Worm (Caenorhabditis elegans) whole organism, mixed stage, embryonic: ENCODE data around the gene cyp-34A9.

ENCODE experiments used
- ceh-43 ChIP-seq: fragments of 200-800 bp; sonication (Bioruptor generic); optimal IDR thresholded peaks from 2 replicates; lab custom pipeline; 2018; ENCODE audit warnings: mild to moderate bottlenecking, missing genetic modification characterization, moderate library complexity, missing compliant biosample characterization
- lsy-2 ChIP-seq: fragments of 150-350 bp; optimal IDR thresholded peaks from 2 replicates; lab custom pipeline; 2014; ENCODE audit warnings: missing biosample characterization, missing genetic modification characterization
- mab-5 ChIP-seq: fragments of 150-350 bp; optimal IDR thresholded peaks from 2 replicates; lab custom pipeline; 2014; ENCODE audit warnings: missing biosample characterization, missing genetic modification characterization
- mep-1 ChIP-seq: fragments of 150-350 bp; optimal IDR thresholded peaks from 2 replicates; lab custom pipeline; 2017; ENCODE audit warnings: missing biosample characterization, missing genetic modification reagents, missing genetic modification characterization, inconsistent platforms
- nhr-76 ChIP-seq: sonication (generic microtip); optimal IDR thresholded peaks from 2 replicates; lab custom pipeline; 2017; ENCODE audit warnings: missing biosample characterization, missing genetic modification characterization
- snpc-4 ChIP-seq: fragments of 150-350 bp; optimal IDR thresholded peaks from 2 replicates; lab custom pipeline; 2014; ENCODE audit warnings: missing biosample characterization, missing genetic modification characterization
- unc-120 ChIP-seq: sonication (generic microtip); optimal IDR thresholded peaks from 2 replicates; lab custom pipeline; 2017; ENCODE audit warnings: missing genetic modification characterization, missing compliant biosample characterization; ENCODE audit not compliant: poor library complexity, severe bottlenecking
- unc-39 ChIP-seq: fragments of 150-350 bp; optimal IDR thresholded peaks from 2 replicates; lab custom pipeline; 2014; ENCODE audit warnings: missing biosample characterization, missing genetic modification characterization
- ztf-11 ChIP-seq: fragments of 150-350 bp; optimal IDR thresholded peaks from 2 replicates; lab custom pipeline; 2014; ENCODE audit warnings: missing biosample characterization, missing genetic modification characterization

DNA sequence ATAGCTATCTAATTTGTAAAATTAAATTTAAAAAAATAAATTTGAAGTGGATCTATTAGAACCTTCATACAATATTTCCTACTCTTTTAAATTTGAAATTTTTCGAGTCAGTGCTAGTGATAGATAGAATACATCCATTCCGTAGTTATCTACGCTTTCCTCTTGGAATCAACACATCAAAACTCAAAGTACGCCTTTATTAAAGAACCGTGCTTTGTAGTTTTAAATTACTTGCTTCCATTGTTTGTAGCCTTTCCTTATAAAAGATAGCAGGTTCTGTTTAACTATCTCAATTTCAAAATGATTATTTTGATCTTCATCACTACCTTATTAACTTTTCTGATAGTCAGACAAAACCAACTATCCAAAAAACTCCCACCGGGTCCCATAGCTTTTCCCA lies 25.3 kb downstream of the cyp-34A9 start, which contains the start of gene cyp-35B3:
- no peak for TF ChIP-seq unc-120 (tag; lab: Kevin White, UChicago)
- TF ChIP-seq snpc-4 (tag; lab: Kevin White, UChicago) = no peak
- no peak for TF ChIP-seq ceh-43 (GFP tag; lab: Kevin White, UChicago)
- TF ChIP-seq unc-39 (tag; lab: Kevin White, UChicago) = no peak
- no peak for TF ChIP-seq mab-5
- no peak for TF ChIP-seq lsy-2
- TF ChIP-seq nhr-76 (tag; lab: Kevin White, UChicago) = no peak
- no peak for TF ChIP-seq ztf-11 (tag; lab: Kevin White, UChicago)
- TF ChIP-seq mep-1 (tag; lab: Kevin White, UChicago) = no peak
